Worm (Caenorhabditis elegans) whole organism, L2 larva: Measurements from ENCODE around the gene ZK829.3.

Experiments used
- aly-2 ChIP-seq: fragments of 150-350 bp; optimal IDR thresholded peaks from 2 replicates; lab custom pipeline; 2014; ENCODE audit warnings: missing biosample characterization, missing genetic modification characterization
- ama-1 ChIP-seq: fragments of 150-350 bp; optimal IDR thresholded peaks from 2 replicates; lab custom pipeline; 2018; ENCODE audit warnings: inconsistent platforms
- blmp-1 ChIP-seq: sonication (generic microtip); optimal IDR thresholded peaks from 2 replicates; lab custom pipeline; 2017; ENCODE audit warnings: missing genetic modification characterization, mild to moderate bottlenecking, missing compliant biosample characterization, antibody characterized with exemption, moderate library complexity; ENCODE audit not compliant: insufficient read depth
- ceh-16 ChIP-seq: fragments of 150-350 bp; optimal IDR thresholded peaks from 2 replicates; lab custom pipeline; 2014; ENCODE audit warnings: missing biosample characterization, missing genetic modification characterization
- ceh-82 ChIP-seq: fragments of 150-350 bp; optimal IDR thresholded peaks from 2 replicates; lab custom pipeline; 2014; ENCODE audit warnings: missing biosample characterization, missing genetic modification characterization
- nhr-12 ChIP-seq: fragments of 150-350 bp; optimal IDR thresholded peaks from 2 replicates; lab custom pipeline; 2014; ENCODE audit warnings: missing biosample characterization, missing genetic modification characterization
- nhr-237 ChIP-seq: fragments of 150-350 bp; optimal IDR thresholded peaks from 2 replicates; lab custom pipeline; 2014; ENCODE audit warnings: missing biosample characterization, missing genetic modification characterization
- nhr-25 ChIP-seq: fragments of 150-350 bp; sonication (generic microtip); optimal IDR thresholded peaks from 3 replicates; lab custom pipeline; 2014; ENCODE audit warnings: missing biosample characterization, missing genetic modification characterization
- skn-1 ChIP-seq: sonication (generic microtip); optimal IDR thresholded peaks from 2 replicates; lab custom pipeline; 2017; ENCODE audit warnings: missing biosample characterization, missing genetic modification characterization
- unc-62 ChIP-seq: fragments of 150-350 bp; optimal IDR thresholded peaks from 2 replicates; lab custom pipeline; 2014; ENCODE audit warnings: missing biosample characterization, missing genetic modification reagents, missing genetic modification characterization
- ztf-11 ChIP-seq: sonication (generic microtip); optimal IDR thresholded peaks from 2 replicates; lab custom pipeline; 2017; ENCODE audit warnings: missing biosample characterization, missing genetic modification characterization

- TF ChIP-seq skn-1 (tag; lab: Kevin White, UChicago) (no peak), ama-1 (lab: Kevin White, UChicago) (no peak), unc-62 (GFP tag; lab: Kevin White, UChicago) (no peak), ztf-11 (tag; lab: Kevin White, UChicago) (no peak), blmp-1 (tag; lab: Kevin White, UChicago) (no peak), nhr-237 (tag; lab: Kevin White, UChicago) (no peak), nhr-25 (tag; lab: Kevin White, UChicago) (no peak), nhr-12 (no peak), aly-2 (tag; lab: Kevin White, UChicago) (no peak), ceh-82 (tag; lab: Kevin White, UChicago) (no peak), ceh-16 (tag; lab: Kevin White, UChicago) (no peak)
These were observed 7.0 kb downstream of the ZK829.3 start for ce11 chrIV:11938554-11938953.
